Comparison of ENCODE assay signal across 3 fruit fly cellular contexts in genomic region chr3R:25161520-25161919, dm6.
TF ChIP-seq lines count a peak whose summit lies in the region.

No protein-coding gene starts in this region.

- TF ChIP-seq CTCF in whole organism, embryonic (GFP tag; optimal IDR thresholded peaks at IDR 0.05; lab: Kevin White, UChicago) = no peak

TF ChIP-seq in whole organism, embryonic, 481 proteins besides CTCF, POLR2A, EP300 and RAD21 (continues in another document):
- TF ChIP-seq CG8478 (optimal IDR thresholded peaks at IDR 0.05; lab: Kevin White, UChicago) (no peak), CG2129 (GFP tag; IDR thresholded peaks at IDR 0.05; lab: Robert Waterston, UW; ENCODE audit: partially characterized antibody) (no peak), sqz (GFP tag; optimal IDR thresholded peaks at IDR 0.05; lab: Kevin White, UChicago) (no peak), Pdp1 (GFP tag; optimal IDR thresholded peaks at IDR 0.05; lab: Kevin White, UChicago) (no peak), CG1832 (GFP tag; optimal IDR thresholded peaks at IDR 0.05; lab: Kevin White, UChicago) (no peak), Ets65A (GFP tag; lab: Kevin White, UChicago) (peak; percentile 64), CG7357 (GFP tag; IDR thresholded peaks at IDR 0.05; lab: Robert Waterston, UW) (no peak), H2.0 (GFP tag; IDR thresholded peaks at IDR 0.05; lab: Robert Waterston, UW) (no peak), gcm (GFP tag; optimal IDR thresholded peaks at IDR 0.05; lab: Kevin White, UChicago) (no peak), dan (GFP tag; IDR thresholded peaks at IDR 0.05; lab: Robert Waterston, UW) (no peak), CG42726 (GFP tag; IDR thresholded peaks at IDR 0.05; lab: Robert Waterston, UW; ENCODE audit: partially characterized antibody) (no peak), CG8290 (GFP tag; optimal IDR thresholded peaks at IDR 0.05; lab: Kevin White, UChicago) (no peak), CG8290 (tag; optimal IDR thresholded peaks at IDR 0.05; lab: Kevin White, UChicago) (peak in 1 of 2 experiments; percentile 6), CG6175 (GFP tag; IDR thresholded peaks at IDR 0.05; lab: Robert Waterston, UW) (no peak), Lpt (GFP tag; optimal IDR thresholded peaks at IDR 0.05; lab: Kevin White, UChicago) (no peak), CG32532 (GFP tag; IDR thresholded peaks at IDR 0.05; lab: Robert Waterston, UW) (peak; percentile 20; the same call in 1 of the 2 replicates), CG8359 (GFP tag; optimal IDR thresholded peaks at IDR 0.05; lab: Kevin White, UChicago; ENCODE audit: borderline replicate concordance) (no peak), fd96Cb (tag; optimal IDR thresholded peaks at IDR 0.05; lab: Kevin White, UChicago) (no peak), Rfx (GFP tag; IDR thresholded peaks at IDR 0.05; lab: Robert Waterston, UW) (no peak), Adf1 (GFP tag; IDR thresholded peaks at IDR 0.05; lab: Robert Waterston, UW) (no peak), CG2202 (tag; optimal IDR thresholded peaks at IDR 0.05; lab: Kevin White, UChicago) (no peak), CG1602 (GFP tag; optimal IDR thresholded peaks at IDR 0.05; lab: Kevin White, UChicago) (no peak), otp (GFP tag; IDR thresholded peaks at IDR 0.05; lab: Robert Waterston, UW) (no peak), CG18599 (GFP tag; optimal IDR thresholded peaks at IDR 0.05; lab: Kevin White, UChicago) (peak; percentile 59), CG10274 (GFP tag; optimal IDR thresholded peaks at IDR 0.05; lab: Kevin White, UChicago) (no peak), gcm2 (GFP tag; optimal IDR thresholded peaks at IDR 0.05; lab: Kevin White, UChicago) (no peak), klu (GFP tag; IDR thresholded peaks at IDR 0.05; lab: Robert Waterston, UW) (no peak), CG4328 (GFP tag; optimal IDR thresholded peaks at IDR 0.05; lab: Kevin White, UChicago) (no peak), CG15479 (GFP tag; optimal IDR thresholded peaks at IDR 0.05; lab: Kevin White, UChicago) (no peak), lmd (GFP tag; IDR thresholded peaks at IDR 0.05; lab: Robert Waterston, UW) (no peak), Med (GFP tag; lab: Kevin White, UChicago) (peak; percentile 8), CG10959 (GFP tag; IDR thresholded peaks at IDR 0.05; lab: Robert Waterston, UW) (no peak)

TF ChIP-seq in whole organism, prepupa, 60 proteins besides CTCF, POLR2A, EP300 and RAD21:
- TF ChIP-seq Eip78C (GFP tag; lab: Kevin White, UChicago) (peak; percentile 60), svp (GFP tag; lab: Kevin White, UChicago) (peak; percentile 13), CG4318 (GFP tag; optimal IDR thresholded peaks at IDR 0.05; lab: Kevin White, UChicago) (no peak)

TF ChIP-seq in whole organism, pupa, 21 proteins besides CTCF, POLR2A, EP300 and RAD21:
- TF ChIP-seq CG8159 (tag; optimal IDR thresholded peaks at IDR 0.05; lab: Kevin White, UChicago) (peak; percentile 18), D1 (tag; optimal IDR thresholded peaks at IDR 0.05; lab: Kevin White, UChicago) (no peak)
TF ChIP-seq in whole organism, pupa: peak in this region for 1.
